Worm (Caenorhabditis elegans) whole organism, L2 larva: ENCODE data around the gene mth-2.

ENCODE experiments used
- ama-1 ChIP-seq: fragments of 150-350 bp; optimal IDR thresholded peaks from 2 replicates; lab custom pipeline; 2018; ENCODE audit warnings: inconsistent platforms
- ceh-82 ChIP-seq: fragments of 150-350 bp; optimal IDR thresholded peaks from 2 replicates; lab custom pipeline; 2014; ENCODE audit warnings: missing biosample characterization, missing genetic modification characterization
- egl-27 ChIP-seq: sonication (generic microtip); optimal IDR thresholded peaks from 3 replicates; lab custom pipeline; 2017; ENCODE audit warnings: missing biosample characterization, missing genetic modification reagents, missing genetic modification characterization
- elt-1 ChIP-seq: fragments of 150-350 bp; optimal IDR thresholded peaks from 2 replicates; lab custom pipeline; 2014; ENCODE audit warnings: missing biosample characterization, missing genetic modification characterization
- gmeb-1 ChIP-seq: fragments of 150-350 bp; optimal IDR thresholded peaks from 2 replicates; lab custom pipeline; 2014; ENCODE audit warnings: missing biosample characterization, missing genetic modification characterization
- nhr-12 ChIP-seq: fragments of 150-350 bp; optimal IDR thresholded peaks from 2 replicates; lab custom pipeline; 2014; ENCODE audit warnings: missing biosample characterization, missing genetic modification characterization
- nhr-129 ChIP-seq: fragments of 150-350 bp; optimal IDR thresholded peaks from 2 replicates; lab custom pipeline; 2014; ENCODE audit warnings: missing biosample characterization, missing genetic modification characterization
- nhr-77 ChIP-seq: fragments of 150-350 bp; optimal IDR thresholded peaks from 2 replicates; lab custom pipeline; 2014; ENCODE audit warnings: missing biosample characterization, missing genetic modification characterization
- skn-1 ChIP-seq: sonication (generic microtip); optimal IDR thresholded peaks from 2 replicates; lab custom pipeline; 2017; ENCODE audit warnings: missing biosample characterization, missing genetic modification characterization
- unc-62 ChIP-seq: fragments of 150-350 bp; optimal IDR thresholded peaks from 2 replicates; lab custom pipeline; 2014; ENCODE audit warnings: missing biosample characterization, missing genetic modification reagents, missing genetic modification characterization
- ztf-11 ChIP-seq: sonication (generic microtip); optimal IDR thresholded peaks from 2 replicates; lab custom pipeline; 2017; ENCODE audit warnings: missing biosample characterization, missing genetic modification characterization

- TF ChIP-seq gmeb-1 (tag; lab: Kevin White, UChicago) (no peak), nhr-129 (tag; lab: Kevin White, UChicago) (no peak), ztf-11 (tag; lab: Kevin White, UChicago) (no peak), ceh-82 (tag; lab: Kevin White, UChicago) (no peak), unc-62 (no peak), egl-27 (tag; lab: Kevin White, UChicago) (no peak), nhr-77 (tag; lab: Kevin White, UChicago) (no peak), skn-1 (tag; lab: Kevin White, UChicago) (no peak), nhr-12 (no peak), ama-1 (lab: Kevin White, UChicago) (no peak), elt-1 (tag; lab: Kevin White, UChicago) (no peak)
These were observed 34.5 kb downstream of the mth-2 start for ce11 chrII:4159570-4159969.
